Fruit fly (Drosophila melanogaster) whole organism: ENCODE measurements around the gene CG14100.
A peak's percentile ranks its signal among the peaks of the same experiment; 100 is the strongest.

Experiments used
- CG8478 ChIP-seq: fragments of >200 bp; optimal IDR thresholded peaks from 2 replicates; lab custom pipeline; 2018; ENCODE audit warnings: inconsistent platforms
- Dll ChIP-seq: fragments of >200 bp; optimal IDR thresholded peaks from 2 replicates; lab custom pipeline; 2017
- EcR ChIP-seq, 2 experiments: fragments of >200 bp; optimal IDR thresholded peaks; 2 replicates each; lab custom pipeline; 2017; ENCODE audit warnings: missing biosample characterization in 2 of 2, missing genetic modification characterization in 2 of 2, missing genetic modification reagents in 2 of 2
- pan ChIP-seq: fragments of >200 bp; optimal IDR thresholded peaks from 2 replicates; lab custom pipeline; 2017
- psq ChIP-seq: fragments of >200 bp; optimal IDR thresholded peaks from 2 replicates; lab custom pipeline; 2017
- usp ChIP-seq: fragments of >200 bp; optimal IDR thresholded peaks from 2 replicates; lab custom pipeline; 2017; ENCODE audit warnings: missing biosample characterization, missing genetic modification characterization, mixed read lengths

Gene CG14100

dm6 chr3L:19555906-19556457, 34.3 kb downstream of the CG14100 start:
- TF ChIP-seq EcR (GFP tag; optimal IDR thresholded peaks at IDR 0.05; lab: Kevin White, UChicago) (peak; percentile 16 to 50), Dll (lab: Kevin White, UChicago) (no peak)

dm6 chr3L:19552136-19552773, 38.1 kb downstream of the CG14100 start, which contains the start of the genes Ltn1 and CG9300:
Gene Ltn1, minus strand, starts transcription at chr3L:19552290.
Gene CG9300, plus strand, starts transcription at chr3L:19552420.
- TF ChIP-seq Dll (lab: Kevin White, UChicago): no peak
- TF ChIP-seq psq (lab: Kevin White, UChicago): no peak

- no peak for TF ChIP-seq usp (GFP tag; lab: Kevin White, UChicago)
- TF ChIP-seq pan (lab: Kevin White, UChicago): no peak
- TF ChIP-seq CG8478 (lab: Kevin White, UChicago): no peak
- TF ChIP-seq psq (lab: Kevin White, UChicago): no peak
- no peak for TF ChIP-seq Dll (lab: Kevin White, UChicago)
- TF ChIP-seq EcR (GFP tag; optimal IDR thresholded peaks at IDR 0.05; lab: Kevin White, UChicago): no peak
These were observed 45.5 kb downstream of the CG14100 start, which contains the start of the genes CG46435 and Rcd7 for dm6 chr3L:19544810-19545209. Gene CG46435, plus strand, starts transcription at chr3L:19545110. Gene Rcd7, plus strand, starts transcription at chr3L:19545110.

dm6 chr3L:19544105-19544504, 46.2 kb downstream of the CG14100 start, which contains the start of the genes CG46434 and Dred:
Gene CG46434, minus strand, starts transcription at chr3L:19544205.
Gene Dred, minus strand, starts transcription at chr3L:19544205.
- TF ChIP-seq psq (lab: Kevin White, UChicago) (no peak), CG8478 (lab: Kevin White, UChicago) (no peak), usp (GFP tag; lab: Kevin White, UChicago) (no peak), pan (lab: Kevin White, UChicago) (no peak), EcR (GFP tag; optimal IDR thresholded peaks at IDR 0.05; lab: Kevin White, UChicago) (no peak)
